Fruit fly (Drosophila melanogaster): Measurements from ENCODE around the gene Cep290.

The Cep290 gene

dm6 chr3L:796926-797802, 46.6 kb upstream of the Cep290 start (continued):
- TF ChIP-seq fd59A (GFP tag; optimal IDR thresholded peaks at IDR 0.05) = no peak
- peak; percentile 51 for TF ChIP-seq dsx (GFP tag; optimal IDR thresholded peaks at IDR 0.05; ENCODE audit: poor library complexity, severe bottlenecking)
- peak; percentile 28; the same call in 1 of the 2 replicates for TF ChIP-seq CG15336 (GFP tag; IDR thresholded peaks at IDR 0.05)
- peak; percentile 56 for TF ChIP-seq CG3919 (GFP tag; optimal IDR thresholded peaks at IDR 0.05)
- no peak for TF ChIP-seq fd85E (GFP tag; optimal IDR thresholded peaks at IDR 0.05)
- no peak for TF ChIP-seq Hr39 (GFP tag; optimal IDR thresholded peaks at IDR 0.05)
- TF ChIP-seq ss (GFP tag; optimal IDR thresholded peaks at IDR 0.05) = peak in 1 of 2 experiments; percentile 36
- no peak for TF ChIP-seq CG8632 (GFP tag; optimal IDR thresholded peaks at IDR 0.05)
- TF ChIP-seq CG8319 (GFP tag; optimal IDR thresholded peaks at IDR 0.05) = peak; percentile 2

DNA sequence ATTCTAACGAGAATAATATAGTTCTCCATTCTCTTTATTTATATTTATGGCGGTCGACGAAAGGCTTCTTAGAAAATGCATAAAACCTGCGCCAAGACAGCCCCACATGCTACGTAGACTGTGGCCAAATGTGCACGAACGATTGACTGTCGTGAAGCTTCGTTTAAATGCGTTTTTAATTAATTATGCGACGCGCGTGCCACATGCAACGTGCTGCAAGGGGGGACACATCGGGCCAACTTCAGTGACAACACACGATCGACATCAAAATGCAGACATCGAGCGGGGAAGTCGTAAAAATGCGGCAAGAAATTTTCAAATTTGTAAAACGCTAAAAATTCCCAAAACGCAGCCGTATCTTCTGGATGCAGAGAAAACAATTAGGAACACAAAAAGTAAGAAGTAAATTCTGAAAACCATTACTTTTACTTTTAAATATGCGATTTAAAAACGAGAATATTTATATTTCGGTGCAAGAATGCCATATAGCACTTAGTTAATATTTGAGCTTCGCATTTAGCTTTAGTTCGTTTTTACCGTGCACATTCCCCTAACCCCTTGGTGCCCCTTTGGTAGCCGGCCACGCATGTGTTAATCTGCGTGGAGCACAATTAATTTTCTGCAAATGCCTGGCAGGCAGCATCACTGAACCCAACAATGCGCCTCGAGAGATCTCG, 43.8 kb upstream of the Cep290 start:
- TF ChIP-seq achi (GFP tag; optimal IDR thresholded peaks at IDR 0.05) (peak; percentile 70), CG34406 (GFP tag; optimal IDR thresholded peaks at IDR 0.05) (peak; percentile 42), CG11294 (GFP tag; IDR thresholded peaks at IDR 0.05) (peak; percentile 42; the same call in 1 of the 2 replicates), esn (GFP tag; optimal IDR thresholded peaks at IDR 0.05) (peak; percentile 78), pdm3 (GFP tag; optimal IDR thresholded peaks at IDR 0.05) (peak; percentile 55), CG8319 (GFP tag; optimal IDR thresholded peaks at IDR 0.05) (peak; percentile 46), Eip78C (GFP tag) (peak; percentile 86), fd85E (GFP tag; optimal IDR thresholded peaks at IDR 0.05) (no peak), CG6163 (GFP tag; IDR thresholded peaks at IDR 0.05) (peak; percentile 74; the same call in 2 of the 3 replicates), CG6854 (GFP tag; optimal IDR thresholded peaks at IDR 0.05) (no peak), acj6 (GFP tag; optimal IDR thresholded peaks at IDR 0.05) (peak; percentile 47), ss (GFP tag; optimal IDR thresholded peaks at IDR 0.05) (peak in 1 of 2 experiments; percentile 89), cyc (GFP tag; optimal IDR thresholded peaks at IDR 0.05) (peak; percentile 79), CG32006 (GFP tag; optimal IDR thresholded peaks at IDR 0.05) (peak; percentile 63), fkh (GFP tag; optimal IDR thresholded peaks at IDR 0.05) (no peak), vri (GFP tag; optimal IDR thresholded peaks at IDR 0.05) (peak; percentile 38), CG10669 (GFP tag; optimal IDR thresholded peaks at IDR 0.05) (peak; percentile 58), eg (GFP tag; IDR thresholded peaks at IDR 0.05) (peak; percentile 56; the same call in 1 of the 3 replicates), CG6808 (GFP tag; optimal IDR thresholded peaks at IDR 0.05) (peak; percentile 40), CG9139 (GFP tag; optimal IDR thresholded peaks at IDR 0.05) (no peak), CG31627 (GFP tag; optimal IDR thresholded peaks at IDR 0.05) (peak; percentile 70), dac (GFP tag; optimal IDR thresholded peaks at IDR 0.05) (no peak), Gug (GFP tag; IDR thresholded peaks at IDR 0.05) (no peak), Hr39 (GFP tag; optimal IDR thresholded peaks at IDR 0.05) (peak; percentile 71), Sox14 (GFP tag; optimal IDR thresholded peaks at IDR 0.05) (peak; percentile 64), topi (GFP tag; optimal IDR thresholded peaks at IDR 0.05) (peak; percentile 77), CG11902 (GFP tag; optimal IDR thresholded peaks at IDR 0.05) (peak; percentile 43), CG8632 (GFP tag; optimal IDR thresholded peaks at IDR 0.05) (peak; percentile 24), spab (GFP tag; optimal IDR thresholded peaks at IDR 0.05) (peak; percentile 44), salr (GFP tag; optimal IDR thresholded peaks at IDR 0.05) (peak in 1 of 2 experiments; percentile 57), Hr38 (GFP tag; optimal IDR thresholded peaks at IDR 0.05) (no peak), fd59A (GFP tag; optimal IDR thresholded peaks at IDR 0.05) (peak; percentile 32), CG6276 (GFP tag; optimal IDR thresholded peaks at IDR 0.05) (peak; percentile 27), CG3032 (tag; optimal IDR thresholded peaks at IDR 0.05) (peak; percentile 55), Ets21C (GFP tag; optimal IDR thresholded peaks at IDR 0.05) (peak; percentile 57), Ets96B (tag; optimal IDR thresholded peaks at IDR 0.05) (peak; percentile 60), CG1621 (tag; optimal IDR thresholded peaks at IDR 0.05) (no peak), svp (GFP tag) (peak; percentile 92), CG4318 (GFP tag; optimal IDR thresholded peaks at IDR 0.05) (peak; percentile 16), Eip75B (GFP tag; optimal IDR thresholded peaks at IDR 0.05) (peak; percentile 53), CG8119 (GFP tag; IDR thresholded peaks at IDR 0.05) (peak; percentile 55), CG11762 (GFP tag; optimal IDR thresholded peaks at IDR 0.05; ENCODE audit: insufficient read depth) (peak; percentile 5)

Data from whole organism, prepupa.